Worm (Caenorhabditis elegans): ENCODE results near the gene F55C9.3.

The F55C9.3 gene

DNA sequence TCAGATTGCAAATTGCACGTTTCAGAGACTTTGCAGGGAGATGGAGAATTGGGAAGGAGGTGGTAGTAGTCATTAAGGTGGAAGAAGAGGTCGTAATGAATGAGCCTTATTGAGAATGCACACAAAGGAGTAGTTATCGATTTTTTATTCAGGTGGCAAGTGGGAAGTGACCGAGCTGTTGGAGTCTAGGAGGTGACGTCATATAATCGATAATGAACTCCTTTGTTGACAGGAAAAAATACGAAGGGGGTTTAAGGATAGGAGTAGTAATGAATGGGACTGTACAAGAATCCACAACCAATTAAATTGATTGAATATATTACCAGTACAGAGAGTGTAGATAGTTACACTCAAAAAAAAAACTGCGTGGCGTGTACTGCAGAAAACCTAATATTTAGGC, 14.0 kb upstream of the F55C9.3 start, which contains the start of gene fbxb-62:
Gene fbxb-62, minus strand, starts transcription at position 101 of the 400 bp plus-strand sequence.
- no peak for TF ChIP-seq F13C5.2 (tag; optimal IDR thresholded peaks at IDR 0.05)
- no peak for TF ChIP-seq sea-1 (GFP tag; conservative IDR thresholded peaks at IDR 0.05)
- no peak for TF ChIP-seq tbx-11 (GFP tag; IDR thresholded peaks at IDR 0.05)
- TF ChIP-seq flt-1 (GFP tag; IDR thresholded peaks at IDR 0.05): no peak

- TF ChIP-seq flt-1 (GFP tag; IDR thresholded peaks at IDR 0.05): no peak
- no peak for TF ChIP-seq scrt-1 (GFP tag; IDR thresholded peaks at IDR 0.05)
- TF ChIP-seq tbx-37 (GFP tag; conservative IDR thresholded peaks at IDR 0.05): no peak
- TF ChIP-seq tbx-11 (GFP tag; IDR thresholded peaks at IDR 0.05): no peak
- no peak for TF ChIP-seq B0310.2 (tag; optimal IDR thresholded peaks at IDR 0.05)
- TF ChIP-seq hnd-1 (tag; optimal IDR thresholded peaks at IDR 0.05): no peak
Observed at ce11 chrV:19299262-19299661, 11.3 kb upstream of the F55C9.3 start, which contains the start of gene F55C9.14. Gene F55C9.14 (plus strand): TSS chrV:19299562.

ce11 chrV:19297510-19297909, 9.5 kb upstream of the F55C9.3 start, which contains the start of gene fbxb-60:
Gene fbxb-60 (plus strand): TSS chrV:19297810.
- TF ChIP-seq hnd-1 (tag; optimal IDR thresholded peaks at IDR 0.05) (no peak), sea-1 (GFP tag; conservative IDR thresholded peaks at IDR 0.05) (no peak), tbx-37 (GFP tag; conservative IDR thresholded peaks at IDR 0.05) (no peak), hmbx-1 (tag; optimal IDR thresholded peaks at IDR 0.05) (no peak), ceh-36 (tag; optimal IDR thresholded peaks at IDR 0.05) (no peak), scrt-1 (GFP tag; IDR thresholded peaks at IDR 0.05) (no peak), ets-7 (tag; optimal IDR thresholded peaks at IDR 0.05) (no peak), tra-4 (tag; optimal IDR thresholded peaks at IDR 0.05) (no peak)

DNA sequence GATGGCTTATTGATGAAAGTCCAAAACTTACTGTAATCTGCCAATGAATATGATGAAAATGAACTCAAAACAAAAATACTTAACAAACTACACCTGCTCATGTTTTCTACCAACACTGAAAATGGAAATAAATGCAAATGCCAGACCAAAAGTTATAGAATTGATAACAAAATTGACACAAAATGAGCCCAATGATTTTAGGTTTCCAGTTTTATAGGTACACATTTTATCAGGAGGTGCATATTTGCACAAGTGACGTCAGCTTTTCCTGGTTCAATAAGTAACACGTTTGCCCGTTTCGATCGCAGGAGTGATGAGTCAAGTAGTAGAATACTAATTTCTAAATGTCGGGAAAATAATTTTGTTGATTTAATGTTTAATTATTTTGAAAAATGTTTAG, 8.8 kb upstream of the F55C9.3 start, which contains the start of gene F55C9.6:
Gene F55C9.6, minus strand, starts transcription at position 101 of the 400 bp plus-strand sequence.
- no peak for TF ChIP-seq tbx-37 (GFP tag; conservative IDR thresholded peaks at IDR 0.05)
- no peak for TF ChIP-seq hmg-4 (GFP tag; optimal IDR thresholded peaks at IDR 0.05)
- no peak for TF ChIP-seq pes-1 (GFP tag; IDR thresholded peaks at IDR 0.05)
- no peak for TF ChIP-seq sea-1 (GFP tag; conservative IDR thresholded peaks at IDR 0.05)
- no peak for TF ChIP-seq hmbx-1 (tag; optimal IDR thresholded peaks at IDR 0.05)
- TF ChIP-seq hnd-1 (tag; optimal IDR thresholded peaks at IDR 0.05): no peak
- no peak for TF ChIP-seq ets-7 (tag; optimal IDR thresholded peaks at IDR 0.05)
- TF ChIP-seq ceh-13 (GFP tag; optimal IDR thresholded peaks at IDR 0.05): no peak
- TF ChIP-seq flt-1 (GFP tag; IDR thresholded peaks at IDR 0.05): no peak
- no peak for TF ChIP-seq scrt-1 (GFP tag; IDR thresholded peaks at IDR 0.05)
- TF ChIP-seq tra-4 (tag; optimal IDR thresholded peaks at IDR 0.05): no peak

DNA sequence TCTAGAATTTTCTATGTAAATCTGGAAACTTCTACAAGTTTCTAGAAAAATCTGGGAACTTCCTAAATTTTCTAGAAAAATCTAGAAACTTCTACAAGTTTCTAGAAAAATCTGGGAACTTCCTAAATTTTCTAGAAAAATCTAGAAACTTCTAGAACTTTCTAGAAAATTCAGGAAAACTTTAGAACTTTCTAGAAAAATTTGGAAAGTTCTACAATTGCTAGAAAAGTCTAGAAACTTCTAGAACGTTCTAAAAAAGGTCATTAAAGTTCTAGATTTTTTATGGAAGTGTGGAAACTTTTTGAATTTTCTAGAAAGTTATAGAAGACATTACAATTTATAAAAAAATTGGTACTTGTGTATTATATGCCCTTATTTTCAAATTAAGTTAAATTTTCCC, 5.1 kb upstream of the F55C9.3 start, which contains the start of gene F55C9.5:
Gene F55C9.5, minus strand, starts transcription at position 101 of the 400 bp plus-strand sequence.
- TF ChIP-seq hmbx-1 (tag; optimal IDR thresholded peaks at IDR 0.05) (no peak), scrt-1 (GFP tag; IDR thresholded peaks at IDR 0.05) (no peak), hnd-1 (tag; optimal IDR thresholded peaks at IDR 0.05) (no peak), ceh-13 (GFP tag; optimal IDR thresholded peaks at IDR 0.05) (no peak), F13C5.2 (tag; optimal IDR thresholded peaks at IDR 0.05) (no peak), hmg-4 (GFP tag; optimal IDR thresholded peaks at IDR 0.05) (no peak), ama-1 (optimal IDR thresholded peaks at IDR 0.05) (no peak)

- TF ChIP-seq aly-1 (tag; optimal IDR thresholded peaks at IDR 0.05): no peak
- no peak for TF ChIP-seq sea-1 (GFP tag; conservative IDR thresholded peaks at IDR 0.05)
- no peak for TF ChIP-seq B0310.2 (tag; optimal IDR thresholded peaks at IDR 0.05)
- TF ChIP-seq ceh-13 (GFP tag; optimal IDR thresholded peaks at IDR 0.05): no peak
- no peak for TF ChIP-seq hnd-1 (tag; optimal IDR thresholded peaks at IDR 0.05)
- no peak for TF ChIP-seq pes-1 (GFP tag; IDR thresholded peaks at IDR 0.05)
- TF ChIP-seq tbx-11 (GFP tag; IDR thresholded peaks at IDR 0.05): no peak
- no peak for TF ChIP-seq ceh-36 (tag; optimal IDR thresholded peaks at IDR 0.05)
- no peak for TF ChIP-seq tra-4 (tag; optimal IDR thresholded peaks at IDR 0.05)
- TF ChIP-seq scrt-1 (GFP tag; IDR thresholded peaks at IDR 0.05): no peak
- TF ChIP-seq F13C5.2 (tag; optimal IDR thresholded peaks at IDR 0.05): no peak
- no peak for TF ChIP-seq hmbx-1 (tag; optimal IDR thresholded peaks at IDR 0.05)
- no peak for TF ChIP-seq ets-7 (tag; optimal IDR thresholded peaks at IDR 0.05)
- no peak for TF ChIP-seq flt-1 (GFP tag; IDR thresholded peaks at IDR 0.05)
- TF ChIP-seq tbx-37 (GFP tag; conservative IDR thresholded peaks at IDR 0.05): no peak
- no peak for TF ChIP-seq ama-1 (optimal IDR thresholded peaks at IDR 0.05)
- no peak for TF ChIP-seq hmg-4 (GFP tag; optimal IDR thresholded peaks at IDR 0.05)
Observed at ce11 chrV:19285921-19286320, 2.1 kb downstream of the F55C9.3 start.

- TF ChIP-seq aly-1 (tag; optimal IDR thresholded peaks at IDR 0.05) (no peak), pes-1 (GFP tag; IDR thresholded peaks at IDR 0.05) (no peak), ets-7 (tag; optimal IDR thresholded peaks at IDR 0.05) (no peak), B0310.2 (tag; optimal IDR thresholded peaks at IDR 0.05) (no peak), F13C5.2 (tag; optimal IDR thresholded peaks at IDR 0.05) (no peak), hmg-4 (GFP tag; optimal IDR thresholded peaks at IDR 0.05) (no peak), tbx-11 (GFP tag; IDR thresholded peaks at IDR 0.05) (no peak), hnd-1 (tag; optimal IDR thresholded peaks at IDR 0.05) (no peak), hmbx-1 (tag; optimal IDR thresholded peaks at IDR 0.05) (no peak), sea-1 (GFP tag; conservative IDR thresholded peaks at IDR 0.05) (no peak), flt-1 (GFP tag; IDR thresholded peaks at IDR 0.05) (no peak), ceh-36 (tag; optimal IDR thresholded peaks at IDR 0.05) (no peak), ama-1 (optimal IDR thresholded peaks at IDR 0.05) (no peak), tbx-37 (GFP tag; conservative IDR thresholded peaks at IDR 0.05) (no peak)
Observed at ce11 chrV:19282314-19282713, 5.7 kb downstream of the F55C9.3 start, which contains the start of gene fbxb-117. Gene fbxb-117 (plus strand): TSS chrV:19282614.

DNA sequence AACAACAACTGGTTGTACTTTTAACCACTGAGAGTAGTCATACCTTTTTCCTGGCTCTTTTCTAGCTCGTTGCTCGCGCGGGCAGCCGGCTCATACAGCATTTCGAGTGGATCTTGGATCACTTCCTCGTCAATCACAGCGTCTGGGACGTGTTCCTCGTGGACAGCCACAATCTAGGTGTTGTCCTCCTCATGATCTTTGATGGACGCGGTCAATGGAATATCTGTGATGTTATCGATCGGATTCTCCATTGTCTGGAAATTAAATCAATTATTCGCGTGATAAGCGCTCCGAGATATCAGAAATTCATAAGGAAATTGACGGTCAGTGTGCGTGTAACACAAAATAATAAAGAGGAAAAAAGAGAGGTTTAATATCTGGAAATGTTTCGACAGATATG, 8.1 kb downstream of the F55C9.3 start, which contains the start of gene F21D9.8:
Gene F21D9.8, minus strand, starts transcription at position 101 of the 400 bp plus-strand sequence.
- TF ChIP-seq ama-1 (optimal IDR thresholded peaks at IDR 0.05) (no peak), pes-1 (GFP tag; IDR thresholded peaks at IDR 0.05) (no peak), flt-1 (GFP tag; IDR thresholded peaks at IDR 0.05) (no peak), tbx-11 (GFP tag; IDR thresholded peaks at IDR 0.05) (no peak), aly-1 (tag; optimal IDR thresholded peaks at IDR 0.05) (no peak), hnd-1 (tag; optimal IDR thresholded peaks at IDR 0.05) (no peak), hmbx-1 (tag; optimal IDR thresholded peaks at IDR 0.05) (no peak)

Measured in whole organism, early embryonic.